Worm (Caenorhabditis elegans) whole organism, L1 larva: ENCODE results near the gene C09G12.17.

Experiments used
- C04F5.9 ChIP-seq: sonication (generic microtip); optimal IDR thresholded peaks from 2 replicates; lab custom pipeline; 2016; ENCODE audit warnings: missing genetic modification characterization, missing compliant biosample characterization
- C16A3.4 ChIP-seq: fragments of 150-350 bp; optimal IDR thresholded peaks from 2 replicates; lab custom pipeline; 2014; ENCODE audit warnings: missing biosample characterization, missing genetic modification characterization
- C34B4.2 ChIP-seq: sonication (generic microtip); optimal IDR thresholded peaks from 2 replicates; lab custom pipeline; 2017; ENCODE audit warnings: mild to moderate bottlenecking, missing genetic modification characterization, missing compliant biosample characterization
- F16B12.6 ChIP-seq: fragments of 150-350 bp; optimal IDR thresholded peaks from 2 replicates; lab custom pipeline; 2014; ENCODE audit warnings: missing biosample characterization, missing genetic modification characterization
- Y116A8C.19 ChIP-seq: sonication (generic microtip); optimal IDR thresholded peaks from 2 replicates; lab custom pipeline; 2016; ENCODE audit warnings: missing compliant biosample characterization, missing genetic modification characterization, borderline replicate concordance
- blmp-1 ChIP-seq: fragments of 150-350 bp; optimal IDR thresholded peaks from 2 replicates; lab custom pipeline; 2014; ENCODE audit warnings: missing biosample characterization, missing genetic modification characterization
- ceh-63 ChIP-seq: fragments of 200-800 bp; sonication (Bioruptor generic); optimal IDR thresholded peaks from 2 replicates; lab custom pipeline; 2018; ENCODE audit warnings: mild to moderate bottlenecking, missing genetic modification characterization, missing compliant biosample characterization
- egl-13 ChIP-seq: sonication (generic microtip); optimal IDR thresholded peaks from 2 replicates; lab custom pipeline; 2016; ENCODE audit warnings: missing genotype, missing genetic modification reagents, missing genetic modification characterization, missing compliant biosample characterization
- elt-2 ChIP-seq: sonication (generic microtip); optimal IDR thresholded peaks from 2 replicates; lab custom pipeline; 2016; ENCODE audit warnings: missing genetic modification characterization, mild to moderate bottlenecking, inconsistent platforms, missing compliant biosample characterization, missing genetic modification reagents
- elt-3 ChIP-seq, 6 experiments: fragments of 150-350 bp in 1 of 6; sonication (generic microtip); optimal IDR thresholded peaks; 2 replicates each; lab custom pipeline; 2017 to 2018; ENCODE audit warnings: missing biosample characterization in 6 of 6, missing genetic modification characterization in 6 of 6, inconsistent platforms in 1 of 6
- ets-5 ChIP-seq: fragments of 200-800 bp; sonication (Bioruptor generic); IDR thresholded peaks from 2 replicates; pipeline ENCODE4 v1.3.6; 2022; ENCODE audit warnings: missing genetic modification characterization, missing compliant biosample characterization
- fkh-10 ChIP-seq: sonication (generic microtip); optimal IDR thresholded peaks from 2 replicates; lab custom pipeline; 2017; ENCODE audit warnings: missing biosample characterization, missing genetic modification reagents, missing genetic modification characterization
- fkh-4 ChIP-seq: sonication (generic microtip); optimal IDR thresholded peaks from 2 replicates; lab custom pipeline; 2016; ENCODE audit warnings: missing compliant biosample characterization, missing genetic modification characterization, borderline replicate concordance
- fos-1 ChIP-seq: fragments of 150-350 bp; optimal IDR thresholded peaks from 2 replicates; lab custom pipeline; 2014; ENCODE audit warnings: missing biosample characterization, missing genetic modification characterization
- grh-1 ChIP-seq: fragments of 200-800 bp; sonication (Bioruptor generic); IDR thresholded peaks from 2 replicates; pipeline ENCODE4 v1.3.6; 2022; ENCODE audit warnings: missing genetic modification reagents, missing genetic modification characterization, missing compliant biosample characterization
- hpl-2 ChIP-seq: fragments of 150-350 bp; optimal IDR thresholded peaks from 2 replicates; lab custom pipeline; 2014; ENCODE audit warnings: missing biosample characterization, missing genetic modification reagents, missing genetic modification characterization
- irx-1 ChIP-seq: sonication (generic microtip); optimal IDR thresholded peaks from 2 replicates; lab custom pipeline; 2016; ENCODE audit warnings: missing genetic modification characterization, missing compliant biosample characterization
- isw-1 ChIP-seq: fragments of 200-800 bp; sonication (Bioruptor generic); IDR thresholded peaks from 2 replicates; pipeline ENCODE4 v1.3.6; 2022; ENCODE audit warnings: missing genetic modification characterization, missing compliant biosample characterization
- jun-1 ChIP-seq: fragments of 150-350 bp; optimal IDR thresholded peaks from 2 replicates; lab custom pipeline; 2014; ENCODE audit warnings: missing biosample characterization, missing genetic modification reagents, missing genetic modification characterization
- lin-15B ChIP-seq: fragments of 150-350 bp; sonication (generic microtip); optimal IDR thresholded peaks from 3 replicates; lab custom pipeline; 2014; ENCODE audit warnings: missing biosample characterization, missing genetic modification characterization
- lin-35 ChIP-seq, 2 experiments: fragments of 150-350 bp; optimal IDR thresholded peaks; 2 replicates each; lab custom pipeline; 2014; ENCODE audit warnings: missing biosample characterization in 2 of 2, missing genetic modification characterization in 2 of 2, missing genetic modification reagents in 2 of 2
- lir-3 ChIP-seq: sonication (generic microtip); optimal IDR thresholded peaks from 2 replicates; lab custom pipeline; 2016; ENCODE audit warnings: mild to moderate bottlenecking, missing genetic modification characterization, moderate library complexity, missing compliant biosample characterization; ENCODE audit not compliant: poor library complexity
- mab-9 ChIP-seq: fragments of 200-800 bp; sonication (Bioruptor generic); IDR thresholded peaks from 2 replicates; pipeline ENCODE4 v1.3.6; 2022; ENCODE audit warnings: missing genetic modification reagents, missing genetic modification characterization, missing compliant biosample characterization
- nhr-11 ChIP-seq: fragments of 150-350 bp; optimal IDR thresholded peaks from 2 replicates; lab custom pipeline; 2014; ENCODE audit warnings: missing biosample characterization, missing genetic modification characterization
- nhr-19 ChIP-seq: fragments of 200-800 bp; sonication (Bioruptor generic); conservative IDR thresholded peaks from 2 replicates; pipeline ENCODE4 v1.3.6; 2022; ENCODE audit warnings: missing genetic modification characterization, missing compliant biosample characterization
- nhr-20 ChIP-seq: sonication (generic microtip); optimal IDR thresholded peaks from 2 replicates; lab custom pipeline; 2016; ENCODE audit warnings: mild to moderate bottlenecking, missing genetic modification characterization, missing compliant biosample characterization
- nhr-47 ChIP-seq: sonication (generic microtip); optimal IDR thresholded peaks from 2 replicates; lab custom pipeline; 2016; ENCODE audit warnings: mild to moderate bottlenecking, missing genetic modification characterization, moderate library complexity, missing compliant biosample characterization
- nhr-76 ChIP-seq: sonication (generic microtip); optimal IDR thresholded peaks from 2 replicates; lab custom pipeline; 2017; ENCODE audit warnings: missing biosample characterization, missing genetic modification characterization
- nhr-84 ChIP-seq: sonication (generic microtip); optimal IDR thresholded peaks from 2 replicates; lab custom pipeline; 2017; ENCODE audit warnings: missing biosample characterization, missing genetic modification characterization
- pax-3 ChIP-seq: fragments of 200-800 bp; sonication (Bioruptor generic); optimal IDR thresholded peaks from 2 replicates; lab custom pipeline; 2018; ENCODE audit warnings: mild to moderate bottlenecking, missing genetic modification characterization, moderate library complexity, missing compliant biosample characterization
- rnt-1 ChIP-seq: sonication (generic microtip); optimal IDR thresholded peaks from 2 replicates; lab custom pipeline; 2016; ENCODE audit warnings: mild to moderate bottlenecking, missing genetic modification characterization, moderate library complexity, missing compliant biosample characterization
- sox-4 ChIP-seq: sonication (generic microtip); optimal IDR thresholded peaks from 2 replicates; lab custom pipeline; 2016; ENCODE audit warnings: missing genetic modification characterization, missing compliant biosample characterization
- sptf-1 ChIP-seq: fragments of 150-350 bp; optimal IDR thresholded peaks from 2 replicates; lab custom pipeline; 2014; ENCODE audit warnings: missing biosample characterization, missing genetic modification characterization
- swsn-7 ChIP-seq: sonication (generic microtip); optimal IDR thresholded peaks from 2 replicates; lab custom pipeline; 2016; ENCODE audit warnings: missing genetic modification characterization, missing compliant biosample characterization
- tlp-1 ChIP-seq: fragments of 150-350 bp; optimal IDR thresholded peaks from 2 replicates; lab custom pipeline; 2014; ENCODE audit warnings: missing biosample characterization, missing genetic modification characterization
- unc-130 ChIP-seq: fragments of 150-350 bp; optimal IDR thresholded peaks from 2 replicates; lab custom pipeline; 2017; ENCODE audit warnings: missing biosample characterization, missing genetic modification characterization, inconsistent platforms
- unc-86 ChIP-seq: sonication (generic microtip); optimal IDR thresholded peaks from 2 replicates; lab custom pipeline; 2016; ENCODE audit warnings: missing genetic modification characterization, missing compliant biosample characterization
- unc-98 ChIP-seq: fragments of 200-800 bp; sonication (Bioruptor generic); IDR thresholded peaks from 2 replicates; pipeline ENCODE4 v1.3.6; 2022; ENCODE audit warnings: missing genetic modification characterization, missing compliant biosample characterization
- vab-15 ChIP-seq: sonication (generic microtip); optimal IDR thresholded peaks from 2 replicates; lab custom pipeline; 2017; ENCODE audit warnings: missing genotype, mild to moderate bottlenecking, missing genetic modification characterization, missing compliant biosample characterization
- zag-1 ChIP-seq: fragments of 150-350 bp; optimal IDR thresholded peaks from 2 replicates; lab custom pipeline; 2014; ENCODE audit warnings: missing biosample characterization, missing genetic modification characterization
- ztf-4 ChIP-seq: fragments of 150-350 bp; optimal IDR thresholded peaks from 2 replicates; lab custom pipeline; 2014; ENCODE audit warnings: missing biosample characterization, missing genetic modification characterization

C09G12.17 gene

ce11 chrIV:3496358-3496757, at the start of gene C09G12.17:
Gene C09G12.17, minus strand, starts transcription at chrIV:3496458.
- TF ChIP-seq F16B12.6 (tag; lab: Kevin White, UChicago), result no peak
- TF ChIP-seq sptf-1, result no peak
- TF ChIP-seq unc-98, result no peak
- no peak for TF ChIP-seq tlp-1 (tag; lab: Kevin White, UChicago)
- no peak for TF ChIP-seq rnt-1
- TF ChIP-seq nhr-11 (tag; lab: Kevin White, UChicago), result no peak
- TF ChIP-seq elt-2, result no peak
- no peak for TF ChIP-seq hpl-2 (GFP tag; lab: Kevin White, UChicago)
- TF ChIP-seq mab-9 (GFP tag; lab: Robert Waterston, UW), result no peak
- no peak for TF ChIP-seq unc-130 (tag; lab: Kevin White, UChicago)
- TF ChIP-seq Y116A8C.19 (tag; lab: Kevin White, UChicago), result no peak
- TF ChIP-seq C04F5.9 (tag; lab: Kevin White, UChicago), result no peak
- no peak for TF ChIP-seq nhr-19
- no peak for TF ChIP-seq isw-1 (GFP tag; lab: Robert Waterston, UW)
- TF ChIP-seq nhr-76, result no peak
- TF ChIP-seq nhr-84, result no peak

- TF ChIP-seq fkh-4 (tag; lab: Kevin White, UChicago), result no peak
- no peak for TF ChIP-seq ztf-4 (tag; lab: Kevin White, UChicago)
- TF ChIP-seq nhr-47 (tag; lab: Kevin White, UChicago), result no peak
- no peak for TF ChIP-seq unc-86 (tag; lab: Kevin White, UChicago)
- no peak for TF ChIP-seq ets-5 (GFP tag; lab: Robert Waterston, UW)
- no peak for TF ChIP-seq swsn-7 (tag; lab: Kevin White, UChicago)
- TF ChIP-seq C34B4.2 (tag; lab: Kevin White, UChicago), result no peak
- TF ChIP-seq lir-3 (tag; lab: Kevin White, UChicago), result no peak
- no peak for TF ChIP-seq zag-1 (tag; lab: Kevin White, UChicago)
- no peak for TF ChIP-seq fkh-10 (GFP tag; lab: Kevin White, UChicago)
- TF ChIP-seq blmp-1 (tag; lab: Kevin White, UChicago), result no peak
- no peak for TF ChIP-seq sox-4 (tag; lab: Kevin White, UChicago)
- no peak for TF ChIP-seq nhr-20 (tag; lab: Kevin White, UChicago)
These were observed 48.8 kb upstream of the C09G12.17 start for ce11 chrIV:3545060-3545459.

ce11 chrIV:3539872-3540271, 43.6 kb upstream of the C09G12.17 start, which contains the start of gene B0212.3:
Gene B0212.3, plus strand, starts transcription at chrIV:3540172.
- TF ChIP-seq lin-15B (tag; lab: Kevin White, UChicago) (no peak), egl-13 (tag; lab: Kevin White, UChicago) (no peak), elt-2 (no peak), C16A3.4 (tag; lab: Kevin White, UChicago) (no peak), fos-1 (tag; lab: Kevin White, UChicago) (no peak), grh-1 (GFP tag; lab: Robert Waterston, UW) (no peak), unc-98 (no peak), zag-1 (tag; lab: Kevin White, UChicago) (no peak), swsn-7 (tag; lab: Kevin White, UChicago) (no peak), irx-1 (tag; lab: Kevin White, UChicago) (no peak), jun-1 (no peak), ceh-63 (GFP tag; lab: Kevin White, UChicago) (no peak), elt-3 (tag; optimal IDR thresholded peaks at IDR 0.05; lab: Kevin White, UChicago) (no peak), lin-35 (GFP tag; optimal IDR thresholded peaks at IDR 0.05; lab: Kevin White, UChicago) (no peak), pax-3 (no peak), nhr-11 (tag; lab: Kevin White, UChicago) (no peak), nhr-47 (tag; lab: Kevin White, UChicago) (no peak), vab-15 (tag; lab: Kevin White, UChicago) (no peak)
